Worm (Caenorhabditis elegans) whole organism, late embryonic: ENCODE data around the gene Y73F8A.26.

Experiments
- elt-4 ChIP-seq: sonication (generic microtip); optimal IDR thresholded peaks from 2 replicates; lab custom pipeline; 2016; ENCODE audit warnings: missing genetic modification characterization, missing compliant biosample characterization
- pha-4 ChIP-seq: fragments of 150-350 bp; optimal IDR thresholded peaks from 2 replicates; lab custom pipeline; 2018; ENCODE audit warnings: missing biosample characterization, missing genetic modification reagents, missing genetic modification characterization

DNA sequence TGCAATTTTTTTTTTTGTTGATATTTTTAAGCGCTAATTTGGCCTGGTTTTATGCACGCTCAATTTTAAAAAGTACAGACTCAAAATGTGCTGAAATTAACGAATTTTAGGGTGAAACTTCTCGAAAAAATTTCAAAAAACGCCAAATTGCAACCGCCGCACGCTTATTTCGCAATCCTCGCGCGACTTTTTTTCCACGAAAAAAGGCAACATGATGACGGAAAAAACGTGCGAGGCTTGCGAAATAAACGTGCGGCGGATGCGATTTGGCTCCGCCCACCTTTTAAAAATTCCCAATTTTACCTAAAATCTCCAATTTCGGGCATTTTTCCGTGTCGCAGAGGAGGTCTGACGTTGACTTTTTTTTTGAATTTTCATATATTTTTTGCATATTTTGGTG lies 51.5 kb downstream of the Y73F8A.26 start:
- TF ChIP-seq elt-4 (tag; lab: Kevin White, UChicago), result no peak
- TF ChIP-seq pha-4, result no peak
